Worm (Caenorhabditis elegans): ENCODE measurements around the gene C30H6.8.

C30H6.8 gene

ce11 chrIV:17382029-17382428 lies at the start of gene C30H6.8:
Gene C30H6.8, plus strand, starts transcription at chrIV:17382329.
- no peak for TF ChIP-seq unc-62 (GFP tag; optimal IDR thresholded peaks at IDR 0.05)

- TF ChIP-seq unc-62 (GFP tag; optimal IDR thresholded peaks at IDR 0.05), result no peak
These were observed 48.4 kb upstream of the C30H6.8 start, which contains the start of gene C49C3.15 for ce11 chrIV:17333542-17334281. Gene C49C3.15, plus strand, starts transcription at chrIV:17334231.

ce11 chrIV:17335031-17335430 lies 47.1 kb upstream of the C30H6.8 start, which contains the start of gene C49C3.8:
Gene C49C3.8, plus strand, starts transcription at chrIV:17335203.
- no peak for TF ChIP-seq unc-62 (GFP tag; optimal IDR thresholded peaks at IDR 0.05)

- TF ChIP-seq unc-62 (GFP tag; optimal IDR thresholded peaks at IDR 0.05), result no peak
These were observed 43.1 kb upstream of the C30H6.8 start, which contains the start of gene C49C3.10 for ce11 chrIV:17338920-17339510. Gene C49C3.10, minus strand, starts transcription at chrIV:17338970.

ce11 chrIV:17341033-17341432 lies 41.1 kb upstream of the C30H6.8 start:
- no peak for TF ChIP-seq unc-62 (GFP tag; optimal IDR thresholded peaks at IDR 0.05)

- TF ChIP-seq unc-62 (GFP tag; optimal IDR thresholded peaks at IDR 0.05), result no peak
These were observed 40.0 kb upstream of the C30H6.8 start, which contains the start of gene C49C3.9 for ce11 chrIV:17342179-17342578. Gene C49C3.9, minus strand, starts transcription at chrIV:17342314.

- no peak for TF ChIP-seq unc-62 (GFP tag; optimal IDR thresholded peaks at IDR 0.05)
These were observed 39.5 kb upstream of the C30H6.8 start, which contains the start of gene C49C3.21 for ce11 chrIV:17342667-17343066. Gene C49C3.21, plus strand, starts transcription at chrIV:17342967.

ce11 chrIV:17343482-17343881 lies 38.6 kb upstream of the C30H6.8 start, which contains the start of gene C49C3.11:
Gene C49C3.11, plus strand, starts transcription at chrIV:17343782.
- no peak for TF ChIP-seq unc-62 (GFP tag; optimal IDR thresholded peaks at IDR 0.05)

ce11 chrIV:17346599-17347218 lies 35.4 kb upstream of the C30H6.8 start, which contains the start of the genes clec-197 and clec-198:
Gene clec-197, minus strand, starts transcription at chrIV:17346699.
Gene clec-198, plus strand, starts transcription at chrIV:17347168.
- TF ChIP-seq unc-62 (GFP tag; optimal IDR thresholded peaks at IDR 0.05), result no peak

- TF ChIP-seq unc-62 (GFP tag; optimal IDR thresholded peaks at IDR 0.05), result no peak
These were observed 30.5 kb upstream of the C30H6.8 start, which contains the start of gene clec-199 for ce11 chrIV:17351586-17351985. Gene clec-199, plus strand, starts transcription at chrIV:17351886.

- TF ChIP-seq unc-62 (GFP tag; optimal IDR thresholded peaks at IDR 0.05), result no peak
These were observed 21.0 kb upstream of the C30H6.8 start, which contains the start of gene clec-202 for ce11 chrIV:17361143-17361542. Gene clec-202, plus strand, starts transcription at chrIV:17361443.

- no peak for TF ChIP-seq unc-62 (GFP tag; optimal IDR thresholded peaks at IDR 0.05)
These were observed 14.8 kb upstream of the C30H6.8 start, which contains the start of gene zipt-17 for ce11 chrIV:17367294-17367693. Gene zipt-17, minus strand, starts transcription at chrIV:17367394.

- TF ChIP-seq unc-62 (GFP tag; optimal IDR thresholded peaks at IDR 0.05), result no peak
These were observed 13.8 kb upstream of the C30H6.8 start, which contains the start of gene trh-1 for ce11 chrIV:17368292-17368691. Gene trh-1, plus strand, starts transcription at chrIV:17368592.

- TF ChIP-seq unc-62 (GFP tag; optimal IDR thresholded peaks at IDR 0.05), result no peak
These were observed 10.7 kb upstream of the C30H6.8 start, which contains the start of gene C30H6.5 for ce11 chrIV:17371469-17371868. Gene C30H6.5, plus strand, starts transcription at chrIV:17371769.

ce11 chrIV:17376127-17376526 lies 6.0 kb upstream of the C30H6.8 start, which contains the start of gene haf-1:
Gene haf-1, plus strand, starts transcription at chrIV:17376427.
- no peak for TF ChIP-seq unc-62 (GFP tag; optimal IDR thresholded peaks at IDR 0.05)
